Worm (Caenorhabditis elegans) whole organism, young adult: ENCODE measurements around the gene srn-1.

Experiments
- B0019.2 ChIP-seq: fragments of 200-800 bp; sonication (Bioruptor generic); conservative IDR thresholded peaks from 2 replicates; pipeline ENCODE4 v1.3.6; 2022; ENCODE audit warnings: missing genetic modification reagents, missing genetic modification characterization, missing compliant biosample characterization
- B0261.1 ChIP-seq: sonication (generic microtip); optimal IDR thresholded peaks from 2 replicates; lab custom pipeline; 2016; ENCODE audit warnings: mild to moderate bottlenecking, missing genetic modification characterization, moderate library complexity, missing compliant biosample characterization
- C06A6.2 ChIP-seq: fragments of 200-800 bp; sonication (Bioruptor generic); conservative IDR thresholded peaks from 2 replicates; pipeline ENCODE4 v1.3.6; 2022; ENCODE audit warnings: missing genetic modification characterization, missing compliant biosample characterization
- F10E7.11 ChIP-seq: sonication (generic microtip); optimal IDR thresholded peaks from 2 replicates; lab custom pipeline; 2017; ENCODE audit warnings: mild to moderate bottlenecking, missing genetic modification characterization, moderate library complexity, missing compliant biosample characterization
- F22D6.2 ChIP-seq: sonication (generic microtip); optimal IDR thresholded peaks from 2 replicates; lab custom pipeline; 2016; ENCODE audit warnings: mild to moderate bottlenecking, missing genetic modification characterization, missing compliant biosample characterization
- F49E8.2 ChIP-seq: sonication (generic microtip); optimal IDR thresholded peaks from 3 replicates; lab custom pipeline; 2017; ENCODE audit warnings: missing genetic modification characterization, mild to moderate bottlenecking, missing compliant biosample characterization, antibody characterized with exemption, moderate library complexity; ENCODE audit not compliant: insufficient read depth
- F57A8.1 ChIP-seq: fragments of 200-800 bp; sonication (Bioruptor generic); optimal IDR thresholded peaks from 2 replicates; lab custom pipeline; 2018; ENCODE audit warnings: mild to moderate bottlenecking, missing genetic modification characterization, moderate library complexity, missing compliant biosample characterization
- Y56A3A.18 ChIP-seq: fragments of 200-800 bp; sonication (Bioruptor generic); IDR thresholded peaks from 2 replicates; pipeline ENCODE4 v1.3.6; 2022; ENCODE audit warnings: missing genetic modification reagents, missing genetic modification characterization, missing compliant biosample characterization
- ZK185.1 ChIP-seq: sonication (generic microtip); optimal IDR thresholded peaks from 2 replicates; lab custom pipeline; 2016; ENCODE audit warnings: mild to moderate bottlenecking, missing genetic modification characterization, missing compliant biosample characterization; ENCODE audit not compliant: poor library complexity, severe bottlenecking
- aptf-3 ChIP-seq: fragments of 200-800 bp; sonication (Bioruptor generic); IDR thresholded peaks from 2 replicates; pipeline ENCODE4 v1.3.6; 2022; ENCODE audit warnings: missing genetic modification characterization, missing compliant biosample characterization
- attf-5 ChIP-seq: fragments of 200-800 bp; sonication (Bioruptor generic); optimal IDR thresholded peaks from 2 replicates; lab custom pipeline; 2018; ENCODE audit warnings: mild to moderate bottlenecking, missing genetic modification characterization, missing compliant biosample characterization
- attf-6 ChIP-seq: fragments of 200-800 bp; sonication (Bioruptor generic); IDR thresholded peaks from 2 replicates; pipeline ENCODE4 v1.3.6; 2022; ENCODE audit warnings: missing genetic modification reagents, missing genetic modification characterization, missing compliant biosample characterization
- bed-1 ChIP-seq: fragments of 200-800 bp; sonication (Bioruptor generic); IDR thresholded peaks from 2 replicates; pipeline ENCODE4 v1.3.6; 2022; ENCODE audit warnings: missing genetic modification reagents, missing genetic modification characterization, missing compliant biosample characterization
- ccch-3 ChIP-seq: fragments of 200-800 bp; sonication (Bioruptor generic); optimal IDR thresholded peaks from 2 replicates; lab custom pipeline; 2018; ENCODE audit warnings: mild to moderate bottlenecking, missing genetic modification characterization, missing compliant biosample characterization
- cebp-1 ChIP-seq, 2 experiments: fragments of 200-800 bp in 1 of 2; sonication (Bioruptor generic) in 1 of 2; sonication (generic microtip) in 1 of 2; IDR thresholded peaks in 1 of 2; optimal IDR thresholded peaks in 1 of 2; 2 replicates each; pipeline versions ENCODE4 v1.3.6 to Lab custom; 2017 to 2022; ENCODE audit warnings: missing compliant biosample characterization in 2 of 2, missing genetic modification characterization in 2 of 2, mild to moderate bottlenecking in 1 of 2, missing genetic modification reagents in 1 of 2, moderate library complexity in 1 of 2
- ceh-58 ChIP-seq: fragments of 200-800 bp; sonication (Bioruptor generic); IDR thresholded peaks from 2 replicates; pipeline ENCODE4 v1.3.6; 2022; ENCODE audit warnings: missing genetic modification characterization, missing compliant biosample characterization
- ceh-91 ChIP-seq: fragments of 200-800 bp; sonication (Bioruptor generic); IDR thresholded peaks from 2 replicates; pipeline ENCODE4 v1.3.6; 2022; ENCODE audit warnings: missing genetic modification reagents, missing genetic modification characterization, missing compliant biosample characterization
- chd-7 ChIP-seq: sonication (generic microtip); optimal IDR thresholded peaks from 2 replicates; lab custom pipeline; 2016; ENCODE audit warnings: mild to moderate bottlenecking, missing genetic modification characterization, moderate library complexity, missing compliant biosample characterization
- dpl-1 ChIP-seq: fragments of 150-350 bp; optimal IDR thresholded peaks from 2 replicates; lab custom pipeline; 2014; ENCODE audit warnings: missing biosample characterization, missing genetic modification reagents, missing genetic modification characterization
- egrh-3 ChIP-seq: fragments of 200-800 bp; sonication (Bioruptor generic); IDR thresholded peaks from 2 replicates; pipeline ENCODE4 v1.3.6; 2022; ENCODE audit warnings: missing genetic modification reagents, missing genetic modification characterization, missing compliant biosample characterization
- him-1 ChIP-seq: sonication (generic microtip); optimal IDR thresholded peaks from 2 replicates; lab custom pipeline; 2016; ENCODE audit warnings: missing genotype, missing genetic modification reagents, missing genetic modification characterization, missing compliant biosample characterization
- hlh-12 ChIP-seq: sonication (generic microtip); optimal IDR thresholded peaks from 2 replicates; lab custom pipeline; 2016; ENCODE audit warnings: missing genetic modification characterization, missing compliant biosample characterization
- hmg-20 ChIP-seq: fragments of 200-800 bp; sonication (Bioruptor generic); IDR thresholded peaks from 2 replicates; pipeline ENCODE4 v1.3.6; 2022; ENCODE audit warnings: missing genetic modification reagents, missing genetic modification characterization, missing compliant biosample characterization
- lag-1 ChIP-seq: fragments of 200-800 bp; sonication (Bioruptor generic); IDR thresholded peaks from 2 replicates; pipeline ENCODE4 v1.3.6; 2022; ENCODE audit warnings: missing genetic modification reagents, missing genetic modification characterization, missing compliant biosample characterization
- let-526 ChIP-seq: fragments of 200-800 bp; sonication (Bioruptor generic); IDR thresholded peaks from 2 replicates; pipeline ENCODE4 v1.3.6; 2022; ENCODE audit warnings: missing genetic modification reagents, missing genetic modification characterization, missing compliant biosample characterization
- lin-26 ChIP-seq: fragments of 200-800 bp; sonication (Bioruptor generic); IDR thresholded peaks from 2 replicates; pipeline ENCODE4 v1.3.6; 2022; ENCODE audit warnings: missing genetic modification reagents, missing genetic modification characterization, missing compliant biosample characterization
- lin-35 ChIP-seq, 3 experiments: fragments of 150-350 bp in 2 of 3; sonication (generic microtip) in 1 of 3; optimal IDR thresholded peaks; 2 replicates each; lab custom pipeline; 2014 to 2018; ENCODE audit warnings: missing biosample characterization in 3 of 3, missing genetic modification characterization in 3 of 3, missing genetic modification reagents in 3 of 3
- lin-40 ChIP-seq: sonication (generic microtip); optimal IDR thresholded peaks from 2 replicates; lab custom pipeline; 2016; ENCODE audit warnings: missing genetic modification characterization, mild to moderate bottlenecking, missing compliant biosample characterization, missing genotype, missing genetic modification reagents
- madf-10 ChIP-seq: sonication (generic microtip); optimal IDR thresholded peaks from 2 replicates; lab custom pipeline; 2016; ENCODE audit warnings: mild to moderate bottlenecking, missing genetic modification characterization, missing compliant biosample characterization
- madf-3 ChIP-seq: fragments of 200-800 bp; sonication (Bioruptor generic); IDR thresholded peaks from 2 replicates; pipeline ENCODE4 v1.3.6; 2022; ENCODE audit warnings: missing genetic modification reagents, missing genetic modification characterization, missing compliant biosample characterization
- madf-8 ChIP-seq: fragments of 200-800 bp; sonication (Bioruptor generic); conservative IDR thresholded peaks from 2 replicates; pipeline ENCODE4 v1.3.6; 2022; ENCODE audit warnings: missing genetic modification reagents, missing genetic modification characterization, missing compliant biosample characterization
- mes-4 ChIP-seq: sonication (generic microtip); optimal IDR thresholded peaks from 2 replicates; lab custom pipeline; 2016; ENCODE audit warnings: missing genotype, missing genetic modification characterization, missing compliant biosample characterization
- mxl-1 ChIP-seq: sonication (generic microtip); optimal IDR thresholded peaks from 2 replicates; lab custom pipeline; 2016; ENCODE audit warnings: missing genetic modification characterization, missing compliant biosample characterization
- nfya-1 ChIP-seq: sonication (generic microtip); optimal IDR thresholded peaks from 2 replicates; lab custom pipeline; 2017; ENCODE audit warnings: antibody characterized with exemption, missing compliant biosample characterization, missing genetic modification characterization, borderline replicate concordance; ENCODE audit not compliant: insufficient read depth
- nhr-179 ChIP-seq: sonication (generic microtip); optimal IDR thresholded peaks from 2 replicates; lab custom pipeline; 2016; ENCODE audit warnings: mild to moderate bottlenecking, missing genetic modification characterization, missing compliant biosample characterization
- nhr-27 ChIP-seq: fragments of 200-800 bp; sonication (Bioruptor generic); optimal IDR thresholded peaks from 2 replicates; lab custom pipeline; 2018; ENCODE audit warnings: mild to moderate bottlenecking, missing genetic modification characterization, moderate library complexity, missing compliant biosample characterization
- nhr-80 ChIP-seq: sonication (generic microtip); optimal IDR thresholded peaks from 2 replicates; lab custom pipeline; 2016; ENCODE audit warnings: missing genetic modification characterization, missing compliant biosample characterization
- pbrm-1 ChIP-seq: fragments of 200-800 bp; sonication (Bioruptor generic); IDR thresholded peaks from 2 replicates; pipeline ENCODE4 v1.3.6; 2022; ENCODE audit warnings: missing genetic modification reagents, missing genetic modification characterization, missing compliant biosample characterization
- pha-4 ChIP-seq: fragments of 150-350 bp; sonication (generic microtip); optimal IDR thresholded peaks from 2 replicates; lab custom pipeline; 2014; ENCODE audit warnings: missing biosample characterization, missing genetic modification reagents, missing genetic modification characterization
- repo-1 ChIP-seq: sonication (generic microtip); optimal IDR thresholded peaks from 2 replicates; lab custom pipeline; 2017; ENCODE audit warnings: mild to moderate bottlenecking, missing genetic modification characterization, missing compliant biosample characterization
- sea-2 ChIP-seq: fragments of 200-800 bp; sonication (Bioruptor generic); IDR thresholded peaks from 2 replicates; pipeline ENCODE4 v1.3.6; 2022; ENCODE audit warnings: missing genetic modification characterization, missing compliant biosample characterization
- snpc-1.3 ChIP-seq: sonication (generic microtip); optimal IDR thresholded peaks from 2 replicates; lab custom pipeline; 2017; ENCODE audit warnings: missing genetic modification characterization, mild to moderate bottlenecking, missing compliant biosample characterization, antibody characterized with exemption, moderate library complexity, missing genotype, missing genetic modification reagents; ENCODE audit not compliant: insufficient read depth
- snpc-3.4 ChIP-seq: sonication (generic microtip); optimal IDR thresholded peaks from 2 replicates; lab custom pipeline; 2017; ENCODE audit warnings: missing genetic modification characterization, mild to moderate bottlenecking, missing compliant biosample characterization, antibody characterized with exemption, moderate library complexity, missing genotype, missing genetic modification reagents
- somi-1 ChIP-seq: fragments of 200-800 bp; sonication (Bioruptor generic); optimal IDR thresholded peaks from 2 replicates; lab custom pipeline; 2018; ENCODE audit warnings: mild to moderate bottlenecking, missing genetic modification characterization, missing compliant biosample characterization
- sptf-2 ChIP-seq: fragments of 200-800 bp; sonication (Bioruptor generic); optimal IDR thresholded peaks from 2 replicates; lab custom pipeline; 2018; ENCODE audit warnings: mild to moderate bottlenecking, missing genetic modification characterization, missing compliant biosample characterization
- tbx-9 ChIP-seq: sonication (generic microtip); optimal IDR thresholded peaks from 2 replicates; lab custom pipeline; 2016; ENCODE audit warnings: borderline replicate concordance, missing genetic modification characterization, inconsistent platforms, missing compliant biosample characterization
- xnd-1 ChIP-seq: sonication (generic microtip); optimal IDR thresholded peaks from 2 replicates; lab custom pipeline; 2016; ENCODE audit warnings: missing genotype, missing genetic modification reagents, missing genetic modification characterization, missing compliant biosample characterization
- zim-3 ChIP-seq: sonication (generic microtip); optimal IDR thresholded peaks from 2 replicates; lab custom pipeline; 2017; ENCODE audit warnings: mild to moderate bottlenecking, missing genetic modification characterization, moderate library complexity, missing compliant biosample characterization

Gene srn-1

DNA sequence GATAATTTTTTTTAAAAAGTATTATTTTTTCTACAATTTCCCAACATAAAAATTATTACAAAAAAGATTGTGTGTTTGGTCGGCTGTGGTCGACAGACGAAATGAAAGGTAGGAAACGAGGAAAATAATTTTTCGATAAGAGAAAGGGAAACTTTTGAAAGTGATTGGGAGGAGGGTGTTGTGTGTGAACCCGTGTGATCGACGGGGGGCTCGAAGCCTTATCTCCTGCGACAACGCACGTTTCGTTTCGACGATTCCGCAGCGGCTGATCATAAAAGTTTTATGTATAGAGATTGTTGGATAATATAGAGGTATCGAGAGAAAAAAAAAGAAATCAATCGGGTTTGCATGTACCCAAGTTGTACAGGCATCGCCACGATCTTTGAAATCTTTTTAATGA is 43.0 kb downstream of the srn-1 start (continued):
- no peak for TF ChIP-seq pbrm-1 (GFP tag; lab: Robert Waterston, UW)
- no peak for TF ChIP-seq nhr-27
- no peak for TF ChIP-seq hmg-20 (GFP tag; lab: Robert Waterston, UW)
- TF ChIP-seq madf-10 (tag; lab: Kevin White, UChicago): peak; percentile 46
- no peak for TF ChIP-seq repo-1
- no peak; the same call in 1 of the 2 replicates for TF ChIP-seq egrh-3 (GFP tag; lab: Robert Waterston, UW)
- TF ChIP-seq madf-3: no peak
- TF ChIP-seq dpl-1: no peak
- no peak for TF ChIP-seq ZK185.1 (tag; lab: Kevin White, UChicago)
- TF ChIP-seq C06A6.2 (GFP tag; lab: Robert Waterston, UW): no peak
- no peak for TF ChIP-seq cebp-1 (GFP tag; IDR thresholded peaks at IDR 0.05; lab: Robert Waterston, UW)
- peak; percentile 47 for TF ChIP-seq cebp-1 (tag; optimal IDR thresholded peaks at IDR 0.05; lab: Kevin White, UChicago)
- TF ChIP-seq hlh-12: no peak
- no peak for TF ChIP-seq mes-4 (tag; lab: Kevin White, UChicago)
- peak; percentile 4 for TF ChIP-seq chd-7 (tag; lab: Kevin White, UChicago)
- TF ChIP-seq lag-1: no peak
- no peak for TF ChIP-seq B0261.1 (tag; lab: Kevin White, UChicago)

DNA sequence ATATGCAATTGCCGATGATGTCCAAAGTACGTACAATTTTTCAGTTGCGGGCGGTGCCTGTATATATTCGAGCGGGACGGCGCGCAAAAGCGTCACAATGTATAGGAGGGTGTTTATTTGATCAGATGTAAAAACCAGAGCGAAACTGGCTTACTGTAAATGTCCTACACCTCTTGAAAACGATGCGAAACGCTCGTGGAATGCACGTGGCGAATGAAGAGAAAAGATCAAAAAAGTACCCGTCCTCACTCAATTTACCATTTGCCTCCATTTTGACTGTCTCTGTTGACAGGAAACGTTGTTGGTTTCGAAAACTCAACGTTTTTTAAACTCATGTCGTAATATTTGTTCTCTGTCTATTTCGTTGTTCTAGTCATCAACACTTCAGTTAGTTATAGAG is 45.5 kb downstream of the srn-1 start:
- TF ChIP-seq F49E8.2 (tag; lab: Kevin White, UChicago) (no peak), lin-40 (tag; lab: Kevin White, UChicago) (peak; percentile 48), tbx-9 (tag; lab: Kevin White, UChicago) (no peak), attf-5 (GFP tag; lab: Kevin White, UChicago) (no peak), nhr-80 (tag; lab: Kevin White, UChicago) (peak; percentile 57), Y56A3A.18 (GFP tag; lab: Robert Waterston, UW) (no peak), nfya-1 (tag; lab: Kevin White, UChicago) (no peak), egrh-3 (GFP tag; lab: Robert Waterston, UW) (no peak), madf-10 (tag; lab: Kevin White, UChicago) (peak; percentile 21), dpl-1 (no peak), F10E7.11 (tag; lab: Kevin White, UChicago) (no peak), ceh-91 (GFP tag; lab: Robert Waterston, UW) (no peak), F22D6.2 (tag; lab: Kevin White, UChicago) (no peak), ccch-3 (no peak), him-1 (tag; lab: Kevin White, UChicago) (no peak), attf-6 (no peak), bed-1 (GFP tag; lab: Robert Waterston, UW) (no peak), nhr-179 (no peak), lin-26 (GFP tag; lab: Robert Waterston, UW) (no peak), B0019.2 (GFP tag; lab: Robert Waterston, UW) (no peak), madf-8 (GFP tag; lab: Robert Waterston, UW) (no peak), aptf-3 (no peak), snpc-1.3 (tag; lab: Kevin White, UChicago) (no peak), xnd-1 (tag; lab: Kevin White, UChicago) (no peak), somi-1 (GFP tag; lab: Kevin White, UChicago) (peak; percentile 40), madf-3 (no peak), let-526 (GFP tag; lab: Robert Waterston, UW) (no peak), snpc-3.4 (no peak), lin-35 (GFP tag; optimal IDR thresholded peaks at IDR 0.05; lab: Kevin White, UChicago) (no peak), sea-2 (GFP tag; lab: Robert Waterston, UW) (no peak), ceh-58 (no peak), zim-3 (tag; lab: Kevin White, UChicago) (no peak), F57A8.1 (GFP tag; lab: Kevin White, UChicago) (no peak), mxl-1 (tag; lab: Kevin White, UChicago) (no peak), pha-4 (peak; percentile 88), sptf-2 (GFP tag; lab: Kevin White, UChicago) (no peak)
